Worm (Caenorhabditis elegans) whole organism, mixed stage, embryonic: Measurements from ENCODE around the gene riok-3.

Experiments used
- M03D4.4 ChIP-seq: sonication (generic microtip); optimal IDR thresholded peaks from 2 replicates; lab custom pipeline; 2017; ENCODE audit warnings: mild to moderate bottlenecking, missing genetic modification characterization, missing compliant biosample characterization
- bed-3 ChIP-seq: fragments of 200-800 bp; sonication (Bioruptor generic); optimal IDR thresholded peaks from 3 replicates; lab custom pipeline; 2018; ENCODE audit warnings: mild to moderate bottlenecking, missing genetic modification characterization, moderate library complexity, missing compliant biosample characterization
- blmp-1 ChIP-seq: fragments of 150-350 bp; optimal IDR thresholded peaks from 2 replicates; lab custom pipeline; 2014; ENCODE audit warnings: missing biosample characterization, missing genetic modification characterization
- ceh-39 ChIP-seq: fragments of 150-350 bp; optimal IDR thresholded peaks from 2 replicates; lab custom pipeline; 2014; ENCODE audit warnings: missing biosample characterization, missing genetic modification characterization
- ceh-43 ChIP-seq: fragments of 200-800 bp; sonication (Bioruptor generic); optimal IDR thresholded peaks from 2 replicates; lab custom pipeline; 2018; ENCODE audit warnings: mild to moderate bottlenecking, missing genetic modification characterization, moderate library complexity, missing compliant biosample characterization
- ceh-83 ChIP-seq: fragments of 200-800 bp; sonication (Bioruptor generic); optimal IDR thresholded peaks from 2 replicates; lab custom pipeline; 2018; ENCODE audit warnings: mild to moderate bottlenecking, missing genetic modification characterization, missing compliant biosample characterization
- ces-1 ChIP-seq: fragments of 150-350 bp; optimal IDR thresholded peaks from 2 replicates; lab custom pipeline; 2014; ENCODE audit warnings: missing biosample characterization, missing genetic modification reagents, missing genetic modification characterization
- cnd-1 ChIP-seq: fragments of 200-800 bp; sonication (Bioruptor generic); optimal IDR thresholded peaks from 2 replicates; lab custom pipeline; 2018; ENCODE audit warnings: mild to moderate bottlenecking, missing genetic modification characterization, missing compliant biosample characterization
- elt-1 ChIP-seq: sonication (generic microtip); optimal IDR thresholded peaks from 2 replicates; lab custom pipeline; 2017; ENCODE audit warnings: missing genetic modification characterization, mild to moderate bottlenecking, missing compliant biosample characterization, antibody characterized with exemption, moderate library complexity, borderline replicate concordance; ENCODE audit not compliant: insufficient read depth
- elt-3 ChIP-seq: fragments of 150-350 bp; optimal IDR thresholded peaks from 2 replicates; lab custom pipeline; 2014; ENCODE audit warnings: missing biosample characterization, missing genetic modification characterization
- flh-1 ChIP-seq: fragments of 200-800 bp; sonication (Bioruptor generic); optimal IDR thresholded peaks from 2 replicates; lab custom pipeline; 2018; ENCODE audit warnings: mild to moderate bottlenecking, missing genetic modification characterization, moderate library complexity, missing compliant biosample characterization
- ham-2 ChIP-seq: fragments of 200-800 bp; sonication (Bioruptor generic); optimal IDR thresholded peaks from 2 replicates; lab custom pipeline; 2018; ENCODE audit warnings: mild to moderate bottlenecking, missing genetic modification characterization, missing compliant biosample characterization
- hlh-1 ChIP-seq: fragments of 150-350 bp; optimal IDR thresholded peaks from 2 replicates; lab custom pipeline; 2014; ENCODE audit warnings: missing biosample characterization, missing genetic modification reagents, missing genetic modification characterization
- lin-13 ChIP-seq: fragments of 150-350 bp; optimal IDR thresholded peaks from 2 replicates; lab custom pipeline; 2014; ENCODE audit warnings: missing biosample characterization, missing genetic modification characterization
- lin-32 ChIP-seq: fragments of 200-800 bp; sonication (Bioruptor generic); optimal IDR thresholded peaks from 2 replicates; lab custom pipeline; 2018; ENCODE audit warnings: mild to moderate bottlenecking, missing genetic modification characterization, missing compliant biosample characterization
- lsy-2 ChIP-seq: fragments of 150-350 bp; optimal IDR thresholded peaks from 2 replicates; lab custom pipeline; 2014; ENCODE audit warnings: missing biosample characterization, missing genetic modification characterization
- mab-5 ChIP-seq: fragments of 150-350 bp; optimal IDR thresholded peaks from 2 replicates; lab custom pipeline; 2014; ENCODE audit warnings: missing biosample characterization, missing genetic modification characterization
- mep-1 ChIP-seq: fragments of 150-350 bp; optimal IDR thresholded peaks from 2 replicates; lab custom pipeline; 2017; ENCODE audit warnings: missing biosample characterization, missing genetic modification reagents, missing genetic modification characterization, inconsistent platforms
- mls-2 ChIP-seq: sonication (generic microtip); optimal IDR thresholded peaks from 2 replicates; lab custom pipeline; 2016; ENCODE audit warnings: mild to moderate bottlenecking, missing genetic modification characterization, moderate library complexity, missing compliant biosample characterization
- nhr-2 ChIP-seq: fragments of 150-350 bp; optimal IDR thresholded peaks from 2 replicates; lab custom pipeline; 2014; ENCODE audit warnings: missing biosample characterization, missing genetic modification characterization
- nhr-237 ChIP-seq: fragments of 150-350 bp; optimal IDR thresholded peaks from 2 replicates; lab custom pipeline; 2014; ENCODE audit warnings: missing biosample characterization, missing genetic modification characterization
- nhr-28 ChIP-seq: fragments of 150-350 bp; optimal IDR thresholded peaks from 2 replicates; lab custom pipeline; 2014; ENCODE audit warnings: missing biosample characterization, missing genetic modification characterization
- nhr-76 ChIP-seq: sonication (generic microtip); optimal IDR thresholded peaks from 2 replicates; lab custom pipeline; 2017; ENCODE audit warnings: missing biosample characterization, missing genetic modification characterization
- pha-4 ChIP-seq: fragments of 150-350 bp; optimal IDR thresholded peaks from 2 replicates; lab custom pipeline; 2018; ENCODE audit warnings: missing biosample characterization, missing genetic modification reagents, missing genetic modification characterization
- sptf-1 ChIP-seq: sonication (generic microtip); optimal IDR thresholded peaks from 2 replicates; lab custom pipeline; 2017; ENCODE audit warnings: mild to moderate bottlenecking, missing genetic modification characterization, moderate library complexity, missing compliant biosample characterization
- tbx-8 ChIP-seq: fragments of 200-800 bp; sonication (Bioruptor generic); optimal IDR thresholded peaks from 2 replicates; lab custom pipeline; 2018; ENCODE audit warnings: mild to moderate bottlenecking, missing genetic modification characterization, moderate library complexity, missing compliant biosample characterization
- unc-120 ChIP-seq: sonication (generic microtip); optimal IDR thresholded peaks from 2 replicates; lab custom pipeline; 2017; ENCODE audit warnings: missing genetic modification characterization, missing compliant biosample characterization; ENCODE audit not compliant: poor library complexity, severe bottlenecking
- unc-39 ChIP-seq: fragments of 150-350 bp; optimal IDR thresholded peaks from 2 replicates; lab custom pipeline; 2014; ENCODE audit warnings: missing biosample characterization, missing genetic modification characterization
- unc-62 ChIP-seq: fragments of 150-350 bp; optimal IDR thresholded peaks from 2 replicates; lab custom pipeline; 2014; ENCODE audit warnings: missing biosample characterization, missing genetic modification reagents, missing genetic modification characterization
- zip-8 ChIP-seq: fragments of 150-350 bp; optimal IDR thresholded peaks from 2 replicates; lab custom pipeline; 2014; ENCODE audit warnings: missing biosample characterization, missing genetic modification characterization
- ztf-11 ChIP-seq: fragments of 150-350 bp; optimal IDR thresholded peaks from 2 replicates; lab custom pipeline; 2014; ENCODE audit warnings: missing biosample characterization, missing genetic modification characterization

The riok-3 gene

DNA sequence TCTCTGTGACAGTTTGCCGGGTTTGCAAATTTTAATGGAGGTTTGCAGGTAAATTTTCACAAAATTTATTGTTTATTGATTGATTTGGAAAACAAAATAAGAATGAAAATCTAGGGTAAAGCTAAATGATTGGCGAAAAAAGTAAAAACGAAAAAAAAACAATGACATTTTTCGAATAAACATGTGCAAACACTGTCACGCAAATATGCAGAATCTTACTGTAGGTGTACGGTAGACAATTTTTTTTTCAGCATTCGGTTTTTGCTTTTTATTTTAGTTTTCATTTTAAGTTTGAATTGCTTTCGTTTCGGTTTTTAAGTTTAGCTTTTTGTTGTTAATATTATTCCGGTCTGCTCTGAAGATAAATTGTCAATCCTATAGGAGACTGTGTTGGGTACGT, 13.1 kb upstream of the riok-3 start:
- TF ChIP-seq lin-13 (tag; lab: Kevin White, UChicago) (no peak), lsy-2 (peak; percentile 81)

DNA sequence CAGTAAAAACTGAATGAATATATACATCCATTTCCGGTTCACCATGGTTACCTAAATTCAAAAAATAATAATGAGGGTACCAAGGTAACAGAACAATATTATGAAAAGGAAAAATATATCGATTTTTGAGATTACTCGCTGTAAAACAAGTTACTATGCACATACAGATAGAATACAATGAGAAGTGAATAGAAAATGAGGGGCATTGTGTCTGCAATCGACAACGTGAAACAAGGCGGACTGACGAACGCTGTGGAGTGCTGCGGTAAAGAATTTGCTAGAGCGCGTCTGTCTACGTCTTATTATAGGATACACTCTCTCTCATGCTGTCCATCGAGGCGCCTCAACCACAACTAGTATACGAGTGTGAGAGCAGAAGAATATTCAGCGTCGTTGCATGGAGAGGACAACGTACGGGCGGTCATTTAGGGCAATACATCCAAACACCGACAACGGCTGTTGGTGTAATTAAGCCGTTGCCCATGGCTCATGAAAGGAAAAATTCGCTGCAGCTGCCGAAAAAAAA, 12.3 kb upstream of the riok-3 start, which contains the start of gene cnx-1:
cnx-1 (minus strand) TSS at position 51 of the 526 bp plus-strand sequence.
- TF ChIP-seq nhr-76 (tag; lab: Kevin White, UChicago) (no peak), mls-2 (tag; lab: Kevin White, UChicago) (peak; percentile 73), lin-32 (GFP tag; lab: Kevin White, UChicago) (peak; percentile 16), cnd-1 (peak; percentile 67), unc-62 (peak; percentile 38), unc-120 (tag; lab: Kevin White, UChicago) (peak; percentile 30), unc-39 (tag; lab: Kevin White, UChicago) (no peak), mep-1 (tag; lab: Kevin White, UChicago) (peak; percentile 8), nhr-2 (tag; lab: Kevin White, UChicago) (peak; percentile 84), ceh-43 (GFP tag; lab: Kevin White, UChicago) (no peak), M03D4.4 (tag; lab: Kevin White, UChicago) (no peak), ceh-83 (GFP tag; lab: Kevin White, UChicago) (no peak), ces-1 (GFP tag; lab: Kevin White, UChicago) (peak; percentile 4), ham-2 (GFP tag; lab: Kevin White, UChicago) (peak; percentile 34), sptf-1 (tag; lab: Kevin White, UChicago) (peak; percentile 29), lsy-2 (no peak)

DNA sequence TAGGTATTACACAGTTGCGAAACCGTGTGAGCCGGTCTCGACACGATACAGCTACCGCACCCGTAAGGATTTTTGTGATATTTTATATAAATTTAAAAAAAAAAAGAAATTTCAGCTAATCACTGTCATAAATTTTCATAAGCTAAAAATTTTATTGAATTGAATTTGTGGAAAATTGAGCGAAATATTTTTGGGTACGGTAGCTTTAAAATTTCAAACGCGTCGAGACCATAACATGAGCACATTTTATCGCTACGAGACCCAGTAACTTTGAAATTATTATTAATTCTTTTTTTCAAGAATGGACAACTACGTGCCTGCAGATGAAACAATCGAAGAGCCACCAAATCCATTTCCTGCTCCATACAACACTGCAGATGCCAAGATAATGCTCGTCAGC, 8.3 kb upstream of the riok-3 start, which contains the start of gene ZK632.14:
ZK632.14 (plus strand) TSS at position 301 of the 400 bp plus-strand sequence.
- TF ChIP-seq mab-5 (tag; lab: Kevin White, UChicago): no peak
- TF ChIP-seq flh-1 (GFP tag; lab: Kevin White, UChicago): no peak
- TF ChIP-seq, all 35 proteins: peak for 0

DNA sequence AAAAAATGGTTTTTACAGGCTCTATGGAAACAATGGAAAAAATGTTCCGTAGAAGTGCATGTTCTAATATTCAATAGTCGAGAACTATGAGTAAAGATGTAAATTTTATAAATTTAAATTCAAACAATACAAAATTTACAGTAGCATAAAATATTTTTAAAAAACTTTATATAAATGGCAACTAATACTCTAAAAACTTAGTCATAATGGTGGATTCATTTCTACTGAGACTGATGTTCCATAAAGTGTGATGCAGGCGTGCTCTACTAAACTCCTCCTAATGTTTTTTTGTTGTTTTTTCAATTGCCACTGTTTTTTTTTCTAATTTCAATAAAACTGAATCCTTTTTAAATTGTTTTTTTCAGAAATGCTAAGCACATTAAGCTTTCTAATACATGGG, 3.4 kb upstream of the riok-3 start, which contains the start of gene gtap-2:
gtap-2 (plus strand) TSS at position 366 of the 400 bp plus-strand sequence.
- TF ChIP-seq lsy-2: peak; percentile 35
- TF ChIP-seq lin-13 (tag; lab: Kevin White, UChicago): no peak
- TF ChIP-seq blmp-1 (tag; lab: Kevin White, UChicago): no peak
- peak; percentile 72 for TF ChIP-seq ces-1 (GFP tag; lab: Kevin White, UChicago)
- TF ChIP-seq zip-8 (tag; lab: Kevin White, UChicago): no peak

DNA sequence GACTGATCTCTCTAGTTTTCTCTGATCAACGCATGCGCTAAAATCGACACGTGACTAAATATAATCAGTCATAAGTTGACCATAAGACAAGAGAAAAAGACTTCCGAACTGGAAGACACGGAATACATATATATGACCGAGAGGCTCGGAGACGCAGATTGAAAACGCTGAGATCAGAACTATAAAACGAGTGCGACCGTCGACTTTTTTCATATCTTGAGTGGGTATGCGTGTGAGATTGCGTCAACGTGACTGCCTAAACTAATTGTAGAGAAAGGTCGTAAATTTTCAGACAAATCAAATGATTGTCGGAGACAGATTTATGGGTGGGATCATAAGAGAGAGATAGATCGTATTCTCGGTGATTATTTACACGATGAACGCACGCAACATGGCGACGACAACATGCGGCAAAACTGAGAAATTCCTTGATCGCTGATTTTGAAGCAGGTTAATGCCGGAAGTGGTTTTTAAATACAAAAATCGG, 2.8 kb upstream of the riok-3 start:
- peak; percentile 4 for TF ChIP-seq unc-62
- no peak for TF ChIP-seq nhr-28 (tag; lab: Kevin White, UChicago)

DNA sequence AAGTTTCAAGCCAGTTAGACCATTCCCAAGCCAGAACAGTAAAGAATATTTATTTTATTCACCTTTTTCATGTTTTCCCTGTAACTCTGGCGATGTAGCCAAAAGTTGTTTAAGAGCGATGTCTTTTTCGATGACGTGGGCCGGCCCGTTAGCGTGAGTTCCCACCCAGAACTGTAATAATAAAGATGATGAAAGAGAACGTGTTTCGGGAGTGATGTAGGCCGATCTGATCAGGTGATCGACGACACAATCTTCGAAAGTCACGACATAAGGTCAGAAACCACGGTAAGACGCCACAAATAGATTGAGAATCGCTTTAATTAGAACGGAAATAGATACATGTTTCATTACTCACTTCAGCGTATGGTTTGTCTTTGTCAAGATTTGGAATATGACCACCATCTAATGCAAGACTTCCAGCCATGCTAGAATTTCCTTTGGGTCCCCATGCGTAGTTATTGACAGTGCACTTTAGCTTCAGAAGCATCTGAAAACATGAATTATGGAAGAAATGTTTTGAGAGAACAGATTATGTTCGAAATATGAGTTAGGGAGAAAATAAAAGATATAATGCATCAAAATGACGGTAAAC, 2.3 kb upstream of the riok-3 start, which contains the start of gene ZK632.4:
ZK632.4 (minus strand) TSS at position 487 of the 592 bp plus-strand sequence.
- TF ChIP-seq pha-4 (tag; lab: Kevin White, UChicago) (no peak), mab-5 (tag; lab: Kevin White, UChicago) (no peak), elt-1 (no peak), unc-120 (tag; lab: Kevin White, UChicago) (no peak), nhr-2 (tag; lab: Kevin White, UChicago) (no peak), elt-3 (tag; lab: Kevin White, UChicago) (no peak), cnd-1 (no peak), lin-32 (GFP tag; lab: Kevin White, UChicago) (no peak), ceh-83 (GFP tag; lab: Kevin White, UChicago) (no peak), hlh-1 (no peak), bed-3 (GFP tag; lab: Kevin White, UChicago) (no peak), ceh-39 (tag; lab: Kevin White, UChicago) (no peak), zip-8 (tag; lab: Kevin White, UChicago) (no peak), nhr-237 (tag; lab: Kevin White, UChicago) (no peak), tbx-8 (GFP tag; lab: Kevin White, UChicago) (no peak), ztf-11 (tag; lab: Kevin White, UChicago) (no peak)
